Worm (Caenorhabditis elegans) whole organism, young adult: Measurements from ENCODE around the gene Y53C12B.1.

Experiments
- B0261.1 ChIP-seq: sonication (generic microtip); optimal IDR thresholded peaks from 2 replicates; lab custom pipeline; 2016; ENCODE audit warnings: mild to moderate bottlenecking, missing genetic modification characterization, moderate library complexity, missing compliant biosample characterization
- cebp-1 ChIP-seq, 2 experiments: fragments of 200-800 bp in 1 of 2; sonication (Bioruptor generic) in 1 of 2; sonication (generic microtip) in 1 of 2; IDR thresholded peaks in 1 of 2; optimal IDR thresholded peaks in 1 of 2; 2 replicates each; pipeline versions ENCODE4 v1.3.6 to Lab custom; 2017 to 2022; ENCODE audit warnings: missing compliant biosample characterization in 2 of 2, missing genetic modification characterization in 2 of 2, mild to moderate bottlenecking in 1 of 2, missing genetic modification reagents in 1 of 2, moderate library complexity in 1 of 2
- nfyb-1 ChIP-seq: fragments of 200-800 bp; sonication (Bioruptor generic); IDR thresholded peaks from 2 replicates; pipeline ENCODE4 v1.3.6; 2022; ENCODE audit warnings: missing genetic modification reagents, missing genetic modification characterization, missing compliant biosample characterization
- pha-4 ChIP-seq: fragments of 150-350 bp; sonication (generic microtip); optimal IDR thresholded peaks from 2 replicates; lab custom pipeline; 2014; ENCODE audit warnings: missing biosample characterization, missing genetic modification reagents, missing genetic modification characterization
- tbx-9 ChIP-seq: sonication (generic microtip); optimal IDR thresholded peaks from 2 replicates; lab custom pipeline; 2016; ENCODE audit warnings: borderline replicate concordance, missing genetic modification characterization, inconsistent platforms, missing compliant biosample characterization
- unc-130 ChIP-seq: sonication (generic microtip); optimal IDR thresholded peaks from 2 replicates; lab custom pipeline; 2016; ENCODE audit warnings: missing genetic modification reagents, missing genetic modification characterization, missing compliant biosample characterization
- zfh-2 ChIP-seq: fragments of 200-800 bp; sonication (Bioruptor generic); conservative IDR thresholded peaks from 2 replicates; pipeline ENCODE4 v1.3.6; 2022; ENCODE audit warnings: missing genetic modification reagents, missing genetic modification characterization, missing compliant biosample characterization

DNA sequence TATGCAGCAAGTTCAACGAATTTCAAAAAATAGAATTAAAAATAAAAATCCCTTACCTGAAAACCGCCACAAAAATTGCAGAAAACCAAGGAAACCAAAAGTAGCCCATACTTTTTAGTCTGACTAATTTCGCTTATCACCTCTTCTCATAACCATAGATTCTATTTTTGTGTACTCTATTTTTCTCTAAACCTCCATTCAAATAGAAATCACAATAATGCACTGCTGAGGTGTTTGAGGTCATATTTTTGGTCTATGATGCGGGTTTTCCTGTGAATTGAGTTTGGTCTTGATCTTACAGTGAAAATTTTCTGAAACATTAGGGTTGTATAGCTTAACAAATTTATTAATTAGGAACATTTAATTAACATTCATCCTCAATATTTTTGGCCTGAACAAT lies 36.0 kb upstream of the Y53C12B.1 start, which contains the start of gene cyp-13A1:
- TF ChIP-seq nfyb-1 = no peak
- TF ChIP-seq tbx-9 (tag; lab: Kevin White, UChicago) = no peak
- TF ChIP-seq pha-4 (tag; lab: Kevin White, UChicago) = no peak
- no peak for TF ChIP-seq zfh-2 (GFP tag; lab: Robert Waterston, UW)
- TF ChIP-seq B0261.1 (tag; lab: Kevin White, UChicago) = no peak
- no peak for TF ChIP-seq unc-130 (GFP tag; lab: Kevin White, UChicago)
- no peak for TF ChIP-seq cebp-1 (GFP tag; IDR thresholded peaks at IDR 0.05; lab: Robert Waterston, UW)
- TF ChIP-seq cebp-1 (tag; optimal IDR thresholded peaks at IDR 0.05; lab: Kevin White, UChicago) = no peak
